Worm (Caenorhabditis elegans) whole organism, late embryonic: Measurements from ENCODE around the gene vab-7.

Experiments
- C08G9.2 ChIP-seq: sonication (generic microtip); optimal IDR thresholded peaks from 2 replicates; lab custom pipeline; 2016; ENCODE audit warnings: mild to moderate bottlenecking, missing genetic modification characterization, moderate library complexity, missing compliant biosample characterization
- F13H6.1 ChIP-seq: sonication (generic microtip); optimal IDR thresholded peaks from 2 replicates; lab custom pipeline; 2016; ENCODE audit warnings: missing genetic modification characterization, missing compliant biosample characterization
- T23F11.4 ChIP-seq: fragments of 200-800 bp; sonication (Bioruptor generic); optimal IDR thresholded peaks from 2 replicates; lab custom pipeline; 2018; ENCODE audit warnings: mild to moderate bottlenecking, missing genetic modification characterization, missing compliant biosample characterization
- Y22D7AL.16 ChIP-seq: sonication (generic microtip); optimal IDR thresholded peaks from 2 replicates; lab custom pipeline; 2016; ENCODE audit warnings: missing genetic modification characterization, missing compliant biosample characterization
- ama-1 ChIP-seq: fragments of 150-350 bp; optimal IDR thresholded peaks from 2 replicates; lab custom pipeline; 2014
- ceh-14 ChIP-seq: sonication (generic microtip); optimal IDR thresholded peaks from 2 replicates; lab custom pipeline; 2016; ENCODE audit warnings: missing genotype, missing genetic modification characterization, missing compliant biosample characterization
- ceh-18 ChIP-seq: sonication (generic microtip); optimal IDR thresholded peaks from 2 replicates; lab custom pipeline; 2016; ENCODE audit warnings: missing genetic modification characterization, missing compliant biosample characterization
- ceh-19 ChIP-seq: fragments of 200-800 bp; sonication (Bioruptor generic); optimal IDR thresholded peaks from 2 replicates; lab custom pipeline; 2018; ENCODE audit warnings: mild to moderate bottlenecking, missing genetic modification characterization, missing compliant biosample characterization
- ceh-30 ChIP-seq: fragments of 150-350 bp; optimal IDR thresholded peaks from 2 replicates; lab custom pipeline; 2014; ENCODE audit warnings: missing biosample characterization, missing genetic modification characterization
- ceh-34 ChIP-seq: sonication (generic microtip); optimal IDR thresholded peaks from 2 replicates; lab custom pipeline; 2016; ENCODE audit warnings: mild to moderate bottlenecking, missing genetic modification characterization, missing compliant biosample characterization
- ceh-45 ChIP-seq: fragments of 200-800 bp; sonication (Bioruptor generic); IDR thresholded peaks from 2 replicates; pipeline ENCODE4 v1.3.6; 2022; ENCODE audit warnings: missing genetic modification reagents, missing genetic modification characterization, missing compliant biosample characterization
- ceh-48 ChIP-seq: sonication (generic microtip); optimal IDR thresholded peaks from 2 replicates; lab custom pipeline; 2016; ENCODE audit warnings: missing genetic modification characterization, inconsistent platforms, missing compliant biosample characterization
- ceh-9 ChIP-seq: sonication (generic microtip); optimal IDR thresholded peaks from 2 replicates; lab custom pipeline; 2016; ENCODE audit warnings: mild to moderate bottlenecking, missing genetic modification characterization, inconsistent platforms, missing compliant biosample characterization
- che-1 ChIP-seq: sonication (generic microtip); optimal IDR thresholded peaks from 2 replicates; lab custom pipeline; 2016; ENCODE audit warnings: mild to moderate bottlenecking, missing genetic modification characterization, missing compliant biosample characterization
- dve-1 ChIP-seq: sonication (generic microtip); optimal IDR thresholded peaks from 2 replicates; lab custom pipeline; 2017; ENCODE audit warnings: antibody characterized with exemption, mild to moderate bottlenecking, missing genetic modification characterization, missing compliant biosample characterization
- elt-2 ChIP-seq: sonication (generic microtip); optimal IDR thresholded peaks from 2 replicates; lab custom pipeline; 2016; ENCODE audit warnings: missing genetic modification reagents, missing genetic modification characterization, missing compliant biosample characterization
- ets-4 ChIP-seq: sonication (generic microtip); optimal IDR thresholded peaks from 2 replicates; lab custom pipeline; 2016; ENCODE audit warnings: missing genetic modification characterization, missing compliant biosample characterization
- eyg-1 ChIP-seq: sonication (generic microtip); optimal IDR thresholded peaks from 2 replicates; lab custom pipeline; 2016; ENCODE audit warnings: missing genotype, missing genetic modification characterization, missing compliant biosample characterization
- fax-1 ChIP-seq: sonication (generic microtip); optimal IDR thresholded peaks from 2 replicates; lab custom pipeline; 2016; ENCODE audit warnings: missing genotype, missing genetic modification characterization, missing compliant biosample characterization
- fkh-10 ChIP-seq: fragments of 150-350 bp; optimal IDR thresholded peaks from 2 replicates; lab custom pipeline; 2014; ENCODE audit warnings: missing biosample characterization, missing genetic modification reagents, missing genetic modification characterization
- fkh-6 ChIP-seq: sonication (generic microtip); optimal IDR thresholded peaks from 2 replicates; lab custom pipeline; 2016; ENCODE audit warnings: missing genetic modification characterization, missing compliant biosample characterization
- gmeb-2 ChIP-seq: sonication (generic microtip); optimal IDR thresholded peaks from 2 replicates; lab custom pipeline; 2016; ENCODE audit warnings: missing genetic modification characterization, inconsistent platforms, missing compliant biosample characterization
- hlh-30 ChIP-seq: sonication (generic microtip); optimal IDR thresholded peaks from 2 replicates; lab custom pipeline; 2017; ENCODE audit warnings: antibody characterized with exemption, missing genetic modification characterization, missing compliant biosample characterization; ENCODE audit not compliant: insufficient read depth
- lim-6 ChIP-seq: sonication (generic microtip); optimal IDR thresholded peaks from 2 replicates; lab custom pipeline; 2016; ENCODE audit warnings: missing genetic modification characterization, missing compliant biosample characterization
- madf-2 ChIP-seq: sonication (generic microtip); optimal IDR thresholded peaks from 2 replicates; lab custom pipeline; 2017; ENCODE audit warnings: missing genetic modification characterization, missing compliant biosample characterization
- nfya-1 ChIP-seq: sonication (generic microtip); optimal IDR thresholded peaks from 2 replicates; lab custom pipeline; 2017; ENCODE audit warnings: missing genetic modification characterization, mild to moderate bottlenecking, missing compliant biosample characterization, antibody characterized with exemption, moderate library complexity
- npax-4 ChIP-seq: sonication (generic microtip); optimal IDR thresholded peaks from 2 replicates; lab custom pipeline; 2016; ENCODE audit warnings: missing genetic modification characterization, missing compliant biosample characterization
- odd-2 ChIP-seq: sonication (generic microtip); optimal IDR thresholded peaks from 2 replicates; lab custom pipeline; 2017; ENCODE audit warnings: antibody characterized with exemption, mild to moderate bottlenecking, missing genetic modification characterization, missing compliant biosample characterization
- pax-1 ChIP-seq: fragments of 150-350 bp; optimal IDR thresholded peaks from 2 replicates; lab custom pipeline; 2014; ENCODE audit warnings: missing biosample characterization, missing genetic modification characterization
- pha-2 ChIP-seq: sonication (generic microtip); optimal IDR thresholded peaks from 2 replicates; lab custom pipeline; 2017; ENCODE audit warnings: mild to moderate bottlenecking, missing genetic modification characterization, missing compliant biosample characterization
- pqm-1 ChIP-seq: sonication (generic microtip); optimal IDR thresholded peaks from 2 replicates; lab custom pipeline; 2016; ENCODE audit warnings: missing genetic modification characterization, missing compliant biosample characterization
- ref-2 ChIP-seq: sonication (generic microtip); optimal IDR thresholded peaks from 2 replicates; lab custom pipeline; 2016; ENCODE audit warnings: missing genetic modification characterization, missing compliant biosample characterization
- rnt-1 ChIP-seq: sonication (generic microtip); optimal IDR thresholded peaks from 2 replicates; lab custom pipeline; 2016; ENCODE audit warnings: missing genetic modification characterization, missing compliant biosample characterization
- syd-9 ChIP-seq: sonication (generic microtip); optimal IDR thresholded peaks from 2 replicates; lab custom pipeline; 2016; ENCODE audit warnings: mild to moderate bottlenecking, missing genetic modification characterization, moderate library complexity, missing compliant biosample characterization
- tbx-7 ChIP-seq: sonication (generic microtip); optimal IDR thresholded peaks from 2 replicates; lab custom pipeline; 2016; ENCODE audit warnings: missing genotype, missing genetic modification characterization, missing compliant biosample characterization
- unc-3 ChIP-seq, 2 experiments: fragments of 200-800 bp in 1 of 2; sonication (Bioruptor generic) in 1 of 2; sonication (generic microtip) in 1 of 2; conservative IDR thresholded peaks in 1 of 2; optimal IDR thresholded peaks in 1 of 2; 2 replicates each; pipeline versions ENCODE4 v1.3.6 to Lab custom; 2016 to 2022; ENCODE audit warnings: missing compliant biosample characterization in 2 of 2, missing genetic modification characterization in 2 of 2, missing genetic modification reagents in 1 of 2
- unc-55 ChIP-seq: sonication (generic microtip); optimal IDR thresholded peaks from 2 replicates; lab custom pipeline; 2017; ENCODE audit warnings: missing biosample characterization, missing genetic modification reagents, missing genetic modification characterization
- unc-86 ChIP-seq: sonication (generic microtip); optimal IDR thresholded peaks from 2 replicates; lab custom pipeline; 2016; ENCODE audit warnings: missing genetic modification characterization, missing compliant biosample characterization

vab-7 gene

DNA sequence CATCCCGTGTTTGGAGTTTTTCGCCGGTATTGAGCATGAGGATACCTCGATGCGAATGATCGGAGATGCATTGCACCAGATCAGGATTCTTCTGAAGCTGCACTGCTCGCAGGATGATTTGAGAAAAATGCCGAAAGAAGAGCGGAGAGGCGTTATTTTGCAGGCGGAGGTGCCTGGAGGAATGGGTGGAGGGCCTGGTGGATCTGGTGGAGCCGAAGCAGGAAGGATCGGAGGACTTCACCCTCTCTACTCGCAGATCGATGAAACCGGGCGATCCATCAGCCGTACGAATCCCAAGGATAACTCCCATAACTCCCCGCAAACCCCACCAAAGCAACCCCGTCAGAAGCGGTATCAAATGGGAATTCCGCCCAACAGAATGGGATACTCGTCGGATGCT, 19.0 kb downstream of the vab-7 start:
- TF ChIP-seq eyg-1 (tag; lab: Kevin White, UChicago) (no peak), T23F11.4 (GFP tag; lab: Kevin White, UChicago) (no peak), tbx-7 (no peak), fax-1 (no peak), odd-2 (tag; lab: Kevin White, UChicago) (no peak), che-1 (no peak), pha-2 (tag; lab: Kevin White, UChicago) (no peak), unc-3 (GFP tag; conservative IDR thresholded peaks at IDR 0.05; lab: Robert Waterston, UW) (no peak), unc-3 (tag; optimal IDR thresholded peaks at IDR 0.05; lab: Kevin White, UChicago) (no peak), elt-2 (tag; lab: Kevin White, UChicago) (no peak), ama-1 (lab: Kevin White, UChicago) (no peak), ceh-9 (tag; lab: Kevin White, UChicago) (no peak), rnt-1 (no peak), pqm-1 (tag; lab: Kevin White, UChicago) (no peak), madf-2 (tag; lab: Kevin White, UChicago) (no peak), C08G9.2 (no peak), ceh-30 (no peak), Y22D7AL.16 (tag; lab: Kevin White, UChicago) (no peak)
- TF ChIP-seq, all 69 proteins: peak for 0

DNA sequence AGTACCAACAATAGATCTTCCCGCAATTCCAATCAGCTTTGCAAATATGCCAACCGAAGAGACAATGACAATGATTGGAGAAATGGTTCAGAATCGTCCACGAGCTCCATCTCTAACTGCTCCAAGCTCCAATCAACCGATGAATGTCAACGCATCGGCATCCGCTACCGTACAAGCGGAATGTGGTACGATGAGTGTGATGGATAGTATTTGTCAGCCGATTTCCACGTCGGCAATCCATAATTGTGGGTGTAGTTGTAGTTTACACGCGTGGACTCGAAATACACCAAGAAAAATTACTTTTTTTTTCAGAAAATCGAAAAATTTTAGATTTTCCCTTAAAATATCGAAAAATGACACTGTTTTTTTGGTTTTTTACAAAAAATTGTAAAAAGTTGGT, 22.8 kb downstream of the vab-7 start:
- TF ChIP-seq syd-9 (tag; lab: Kevin White, UChicago) (no peak), lim-6 (tag; lab: Kevin White, UChicago) (no peak), unc-55 (GFP tag; lab: Kevin White, UChicago) (no peak), npax-4 (tag; lab: Kevin White, UChicago) (no peak), hlh-30 (tag; lab: Kevin White, UChicago) (no peak), pqm-1 (tag; lab: Kevin White, UChicago) (no peak), nfya-1 (tag; lab: Kevin White, UChicago) (no peak)

DNA sequence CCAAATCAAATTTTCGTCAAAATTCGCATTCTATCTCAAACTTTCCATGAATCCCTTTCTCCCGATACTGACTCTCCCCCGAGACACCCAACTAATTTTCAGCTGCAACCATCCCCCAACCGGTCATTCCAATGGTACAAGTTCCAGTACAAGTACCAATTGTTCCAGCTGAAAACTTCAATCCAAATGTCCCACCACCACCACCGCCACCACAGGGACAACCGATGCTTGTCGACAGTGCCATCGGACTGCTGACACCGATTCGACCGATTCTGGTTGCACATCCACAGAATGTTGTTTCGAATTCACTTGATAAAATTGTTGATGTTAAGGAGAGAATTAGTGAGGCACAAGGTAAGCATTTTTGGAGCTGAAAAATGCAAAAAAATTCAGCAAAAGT, 25.4 kb downstream of the vab-7 start:
- TF ChIP-seq dve-1 (tag; lab: Kevin White, UChicago), result no peak

DNA sequence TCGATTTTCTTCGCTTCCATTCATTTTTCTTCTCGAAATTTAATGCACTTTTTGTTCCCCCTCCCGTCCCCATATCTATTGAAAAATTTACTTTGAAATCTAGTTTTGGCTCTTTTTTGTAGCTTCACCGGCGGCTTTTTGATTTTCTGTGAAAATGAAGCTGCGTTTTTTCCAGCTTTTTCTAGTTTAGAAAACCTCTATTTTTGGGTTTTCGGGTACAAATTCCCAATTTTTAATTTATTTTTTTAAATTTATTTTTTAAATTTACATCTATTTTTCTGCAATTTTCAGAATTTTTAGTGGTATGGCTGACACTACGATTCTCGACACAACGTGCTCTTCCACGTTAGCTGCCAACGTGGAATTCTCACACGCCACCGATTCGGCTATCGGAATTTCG, 27.0 kb downstream of the vab-7 start, which contains the start of gene strd-1:
Gene strd-1, plus strand, starts transcription at position 301 of the 400 bp plus-strand sequence.
- no peak for TF ChIP-seq ceh-14
- TF ChIP-seq F13H6.1 (tag; lab: Kevin White, UChicago), result no peak

- no peak for TF ChIP-seq ama-1 (lab: Kevin White, UChicago)
- TF ChIP-seq ets-4, result no peak
Measured at ce11 chrIII:10951713-10952112, 31.6 kb downstream of the vab-7 start.

DNA sequence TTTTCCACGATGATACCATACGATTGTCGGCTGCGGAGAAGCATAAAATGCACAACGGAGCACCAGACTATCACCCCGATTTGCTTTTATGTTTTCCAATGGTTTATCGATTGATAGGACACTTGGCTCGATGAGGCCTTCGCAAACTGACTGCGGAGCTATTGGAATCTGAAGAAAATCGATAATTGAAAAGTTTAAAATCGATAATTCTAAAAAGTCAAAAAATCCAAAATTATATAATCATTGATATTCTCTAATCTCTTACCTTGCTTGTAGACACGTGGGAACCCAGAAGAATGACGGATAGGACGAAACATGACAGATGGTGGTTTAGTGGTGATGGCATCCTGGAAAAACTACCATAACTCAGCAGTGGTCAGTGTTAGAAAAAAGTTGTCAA, 33.0 kb downstream of the vab-7 start, which contains the start of gene zig-5:
Gene zig-5, minus strand, starts transcription at position 349 of the 400 bp plus-strand sequence.
- TF ChIP-seq syd-9 (tag; lab: Kevin White, UChicago) (no peak), ceh-18 (tag; lab: Kevin White, UChicago) (no peak), Y22D7AL.16 (tag; lab: Kevin White, UChicago) (no peak), fkh-6 (tag; lab: Kevin White, UChicago) (no peak), ceh-34 (tag; lab: Kevin White, UChicago) (no peak), F13H6.1 (tag; lab: Kevin White, UChicago) (no peak), nfya-1 (tag; lab: Kevin White, UChicago) (no peak), gmeb-2 (no peak), pax-1 (tag; lab: Kevin White, UChicago) (no peak), ceh-19 (GFP tag; lab: Kevin White, UChicago) (no peak), fkh-10 (no peak), ceh-45 (no peak), ref-2 (tag; lab: Kevin White, UChicago) (no peak), ceh-48 (no peak), unc-86 (tag; lab: Kevin White, UChicago) (no peak), unc-3 (GFP tag; conservative IDR thresholded peaks at IDR 0.05; lab: Robert Waterston, UW) (no peak), unc-3 (tag; optimal IDR thresholded peaks at IDR 0.05; lab: Kevin White, UChicago) (no peak)
